Worm (Caenorhabditis elegans) whole organism, L4/young adult: ENCODE results near the gene erd-2.1.

ENCODE experiments used
- W03F9.2 ChIP-seq: fragments of 150-350 bp; optimal IDR thresholded peaks from 2 replicates; lab custom pipeline; 2014; ENCODE audit warnings: missing biosample characterization, missing genetic modification characterization
- him-1 ChIP-seq: sonication (generic microtip); optimal IDR thresholded peaks from 2 replicates; lab custom pipeline; 2016; ENCODE audit warnings: missing genotype, missing genetic modification reagents, missing genetic modification characterization, missing compliant biosample characterization

- TF ChIP-seq W03F9.2 (tag; lab: Kevin White, UChicago) (no peak), him-1 (no peak)
These were observed 45.9 kb upstream of the erd-2.1 start for ce11 chrX:10204313-10205063.
